Worm (Caenorhabditis elegans) whole organism, L4 larva: ENCODE results near the gene ZK154.1.

Source experiments
- F37D6.2 ChIP-seq: sonication (generic microtip); optimal IDR thresholded peaks from 2 replicates; lab custom pipeline; 2016; ENCODE audit warnings: mild to moderate bottlenecking, missing genetic modification characterization, missing compliant biosample characterization
- R02D3.7 ChIP-seq: fragments of 150-350 bp; sonication (generic microtip); optimal IDR thresholded peaks from 3 replicates; lab custom pipeline; 2014; ENCODE audit warnings: missing biosample characterization, missing genetic modification characterization
- T26A8.4 ChIP-seq: fragments of 200-800 bp; sonication (Bioruptor generic); IDR thresholded peaks from 2 replicates; pipeline ENCODE4 v1.3.6; 2022; ENCODE audit warnings: missing genetic modification characterization, missing compliant biosample characterization
- Y5F2A.4 ChIP-seq: fragments of 200-800 bp; sonication (Bioruptor generic); optimal IDR thresholded peaks from 2 replicates; lab custom pipeline; 2018; ENCODE audit warnings: mild to moderate bottlenecking, missing genetic modification characterization, missing compliant biosample characterization
- ZK546.5 ChIP-seq, 2 experiments: sonication (generic microtip); optimal IDR thresholded peaks; 2 replicates each; lab custom pipeline; 2017; ENCODE audit warnings: missing biosample characterization in 2 of 2, missing genetic modification characterization in 2 of 2
- aha-1 ChIP-seq: fragments of 150-350 bp; peaks from one replicate; lab custom pipeline; 2014; ENCODE audit warnings: missing biosample characterization, missing genetic modification characterization
- attf-4 ChIP-seq: sonication (generic microtip); optimal IDR thresholded peaks from 3 replicates; lab custom pipeline; 2017; ENCODE audit warnings: missing biosample characterization, missing genetic modification characterization
- ceh-28 ChIP-seq: fragments of 150-350 bp; optimal IDR thresholded peaks from 2 replicates; lab custom pipeline; 2014; ENCODE audit warnings: missing biosample characterization, missing genetic modification reagents, missing genetic modification characterization
- ceh-32 ChIP-seq: sonication (generic microtip); optimal IDR thresholded peaks from 2 replicates; lab custom pipeline; 2016; ENCODE audit warnings: mild to moderate bottlenecking, missing genetic modification characterization, missing compliant biosample characterization; ENCODE audit not compliant: poor library complexity
- ceh-44 ChIP-seq: fragments of 200-800 bp; sonication (Bioruptor generic); IDR thresholded peaks from 2 replicates; pipeline ENCODE4 v1.3.6; 2022; ENCODE audit warnings: missing genetic modification reagents, missing genetic modification characterization, missing compliant biosample characterization
- ceh-82 ChIP-seq: sonication (generic microtip); optimal IDR thresholded peaks from 2 replicates; lab custom pipeline; 2017; ENCODE audit warnings: missing biosample characterization, missing genetic modification characterization
- ces-1 ChIP-seq: fragments of 150-350 bp; sonication (generic microtip); optimal IDR thresholded peaks from 4 replicates; lab custom pipeline; 2014; ENCODE audit warnings: missing biosample characterization, missing genetic modification reagents, missing genetic modification characterization
- cey-2 ChIP-seq: sonication (generic microtip); optimal IDR thresholded peaks from 3 replicates; lab custom pipeline; 2017; ENCODE audit warnings: missing genetic modification characterization, mild to moderate bottlenecking, missing compliant biosample characterization, antibody characterized with exemption, borderline replicate concordance; ENCODE audit not compliant: insufficient read depth
- daf-12 ChIP-seq: fragments of 150-350 bp; optimal IDR thresholded peaks from 2 replicates; lab custom pipeline; 2014; ENCODE audit warnings: missing biosample characterization, missing genetic modification reagents, missing genetic modification characterization
- daf-16 ChIP-seq, 3 experiments: sonication (generic microtip); optimal IDR thresholded peaks; 2 replicates each; lab custom pipeline; 2016 to 2017; ENCODE audit warnings: missing genetic modification characterization in 3 of 3, missing genetic modification reagents in 3 of 3, mild to moderate bottlenecking in 2 of 3, missing compliant biosample characterization in 2 of 3, missing biosample characterization in 1 of 3, moderate library complexity in 1 of 3
- daf-8 ChIP-seq: fragments of 200-800 bp; sonication (Bioruptor generic); IDR thresholded peaks from 2 replicates; pipeline ENCODE4 v1.3.6; 2022; ENCODE audit warnings: missing genetic modification characterization, missing compliant biosample characterization
- duxl-1 ChIP-seq: sonication (generic microtip); optimal IDR thresholded peaks from 2 replicates; lab custom pipeline; 2016; ENCODE audit warnings: mild to moderate bottlenecking, missing genetic modification characterization, moderate library complexity, missing compliant biosample characterization; ENCODE audit not compliant: poor library complexity
- dve-1 ChIP-seq: sonication (generic microtip); optimal IDR thresholded peaks from 2 replicates; lab custom pipeline; 2017; ENCODE audit warnings: antibody characterized with exemption, mild to moderate bottlenecking, missing genetic modification characterization, missing compliant biosample characterization; ENCODE audit not compliant: insufficient read depth
- fos-1 ChIP-seq: fragments of 150-350 bp; optimal IDR thresholded peaks from 2 replicates; lab custom pipeline; 2014; ENCODE audit warnings: missing biosample characterization, missing genetic modification characterization
- hif-1 ChIP-seq, 2 experiments: sonication (generic microtip); optimal IDR thresholded peaks; 2 replicates each; lab custom pipeline; 2016 to 2017; ENCODE audit warnings: missing compliant biosample characterization in 2 of 2, missing genetic modification characterization in 2 of 2, missing genetic modification reagents in 2 of 2, missing genotype in 2 of 2, mild to moderate bottlenecking in 1 of 2
- hlh-11 ChIP-seq: fragments of 200-800 bp; sonication (Bioruptor generic); optimal IDR thresholded peaks from 2 replicates; lab custom pipeline; 2018; ENCODE audit warnings: mild to moderate bottlenecking, missing genetic modification characterization, missing compliant biosample characterization
- lin-39 ChIP-seq: fragments of 150-350 bp; optimal IDR thresholded peaks from 2 replicates; lab custom pipeline; 2014; ENCODE audit warnings: missing biosample characterization, missing genetic modification reagents, missing genetic modification characterization
- lir-3 ChIP-seq: sonication (generic microtip); optimal IDR thresholded peaks from 2 replicates; lab custom pipeline; 2016; ENCODE audit warnings: mild to moderate bottlenecking, missing genetic modification characterization, missing compliant biosample characterization
- mdl-1 ChIP-seq, 2 experiments: fragments of 150-350 bp in 1 of 2; sonication (generic microtip) in 1 of 2; optimal IDR thresholded peaks; 2 replicates each; lab custom pipeline; 2014 to 2017; ENCODE audit warnings: missing biosample characterization in 2 of 2, missing genetic modification characterization in 2 of 2
- mep-1 ChIP-seq: fragments of 150-350 bp; sonication (generic microtip); optimal IDR thresholded peaks from 3 replicates; lab custom pipeline; 2014; ENCODE audit warnings: missing biosample characterization, missing genetic modification characterization
- mxl-2 ChIP-seq: fragments of 200-800 bp; sonication (Bioruptor generic); conservative IDR thresholded peaks from 2 replicates; pipeline ENCODE4 v1.3.6; 2022; ENCODE audit warnings: missing genetic modification reagents, missing genetic modification characterization, missing compliant biosample characterization
- mxl-3 ChIP-seq: fragments of 200-800 bp; sonication (Bioruptor generic); optimal IDR thresholded peaks from 2 replicates; lab custom pipeline; 2018; ENCODE audit warnings: mild to moderate bottlenecking, missing genetic modification characterization, missing compliant biosample characterization
- nhr-10 ChIP-seq: fragments of 150-350 bp; optimal IDR thresholded peaks from 2 replicates; lab custom pipeline; 2014; ENCODE audit warnings: missing biosample characterization, missing genetic modification characterization
- nhr-11 ChIP-seq: fragments of 150-350 bp; optimal IDR thresholded peaks from 2 replicates; lab custom pipeline; 2014; ENCODE audit warnings: missing biosample characterization, missing genetic modification characterization
- nhr-48 ChIP-seq: sonication (generic microtip); optimal IDR thresholded peaks from 2 replicates; lab custom pipeline; 2016; ENCODE audit warnings: mild to moderate bottlenecking, missing genetic modification characterization, missing compliant biosample characterization
- rbr-2 ChIP-seq: sonication (generic microtip); optimal IDR thresholded peaks from 2 replicates; lab custom pipeline; 2016; ENCODE audit warnings: missing genotype, missing genetic modification characterization, missing compliant biosample characterization
- set-16 ChIP-seq: fragments of 200-800 bp; sonication (Bioruptor generic); IDR thresholded peaks from 2 replicates; pipeline ENCODE4 v1.3.6; 2022; ENCODE audit warnings: missing genetic modification reagents, missing genetic modification characterization, missing compliant biosample characterization
- skn-1 ChIP-seq: fragments of 150-350 bp; optimal IDR thresholded peaks from 2 replicates; lab custom pipeline; 2014; ENCODE audit warnings: missing biosample characterization, missing genetic modification characterization
- spr-3 ChIP-seq: fragments of 200-800 bp; sonication (Bioruptor generic); optimal IDR thresholded peaks from 2 replicates; lab custom pipeline; 2018; ENCODE audit warnings: mild to moderate bottlenecking, missing genetic modification characterization, missing compliant biosample characterization
- unc-62 ChIP-seq, 3 experiments: fragments of 150-350 bp in 1 of 3; sonication (generic microtip); optimal IDR thresholded peaks in 2 of 3; peaks in 1 of 3; 1 replicate in 1 of 3; 2 replicates in 2 of 3; lab custom pipeline; 2014 to 2017; ENCODE audit warnings: missing biosample characterization in 3 of 3, missing genetic modification characterization in 3 of 3, missing genetic modification reagents in 3 of 3, missing genotype in 1 of 3
- zag-1 ChIP-seq: fragments of 150-350 bp; optimal IDR thresholded peaks from 2 replicates; lab custom pipeline; 2014; ENCODE audit warnings: missing biosample characterization, missing genetic modification characterization
- zfp-2 ChIP-seq: sonication (generic microtip); optimal IDR thresholded peaks from 2 replicates; lab custom pipeline; 2016; ENCODE audit warnings: mild to moderate bottlenecking, missing genetic modification characterization, missing compliant biosample characterization

Gene ZK154.1

DNA sequence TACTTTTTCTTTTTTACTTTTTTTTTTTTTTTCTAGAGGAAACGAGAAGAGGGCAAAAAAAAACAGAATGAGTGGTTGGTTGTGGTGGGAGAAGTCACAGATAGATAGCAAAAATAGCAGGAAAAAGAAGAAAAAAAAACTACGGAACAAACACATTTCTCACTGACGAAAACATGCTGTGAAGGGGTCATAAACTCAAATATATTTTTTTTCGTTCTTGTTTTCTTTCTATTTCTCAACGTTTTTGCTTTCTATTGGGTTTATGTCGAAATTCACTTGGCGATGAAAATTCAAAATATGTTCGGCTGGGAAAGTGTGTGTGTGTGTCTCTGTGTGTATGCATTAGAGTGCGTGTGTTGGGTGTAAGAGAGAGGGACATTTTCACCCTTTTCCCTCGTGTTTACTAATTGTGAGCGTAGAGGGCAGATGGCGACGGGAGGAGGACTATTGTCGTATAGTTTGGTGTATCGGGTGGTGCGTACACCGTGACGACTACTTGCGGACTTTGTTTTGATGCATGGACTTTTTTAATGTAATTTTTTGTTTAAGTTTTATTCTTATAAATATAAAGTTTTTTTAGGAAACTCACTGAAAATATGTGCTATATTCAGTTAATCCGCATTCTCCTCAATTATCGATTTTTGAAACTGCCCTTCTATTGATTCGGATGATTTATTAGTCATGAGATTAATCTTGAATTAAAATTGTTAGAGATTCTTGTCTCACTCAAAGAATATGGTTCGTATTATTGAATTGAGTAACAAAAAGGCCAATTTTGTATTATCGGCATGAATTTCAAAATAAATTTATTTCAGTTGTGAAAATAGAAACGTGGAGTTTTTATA, 30.2 kb downstream of the ZK154.1 start (continued):
- TF ChIP-seq attf-4 (tag; lab: Kevin White, UChicago), result no peak
- TF ChIP-seq spr-3 (GFP tag; lab: Kevin White, UChicago), result no peak
- TF ChIP-seq nhr-10 (tag; lab: Kevin White, UChicago), result no peak
- TF ChIP-seq set-16 (GFP tag; lab: Robert Waterston, UW), result no peak
- peak; percentile 64 for TF ChIP-seq hlh-11
- TF ChIP-seq R02D3.7 (tag; lab: Kevin White, UChicago), result no peak
- TF ChIP-seq mdl-1 (tag; optimal IDR thresholded peaks at IDR 0.05; lab: Kevin White, UChicago), result peak in 1 of 2 experiments; percentile 76
- no peak for TF ChIP-seq zfp-2 (tag; lab: Kevin White, UChicago)
- TF ChIP-seq lir-3 (tag; lab: Kevin White, UChicago), result no peak
- TF ChIP-seq rbr-2 (tag; lab: Kevin White, UChicago), result peak; percentile 49
- peak in 1 of 2 experiments; percentile 49 for TF ChIP-seq hif-1 (tag; optimal IDR thresholded peaks at IDR 0.05; lab: Kevin White, UChicago)
- TF ChIP-seq Y5F2A.4 (GFP tag; lab: Kevin White, UChicago), result no peak
- no peak for TF ChIP-seq daf-8 (GFP tag; lab: Robert Waterston, UW)
- TF ChIP-seq F37D6.2 (tag; lab: Kevin White, UChicago), result no peak
- TF ChIP-seq ceh-82, result no peak
- TF ChIP-seq aha-1 (tag; lab: Kevin White, UChicago), result peak; percentile 95
- no peak for TF ChIP-seq skn-1 (tag; lab: Kevin White, UChicago)
- no peak for TF ChIP-seq nhr-11 (tag; lab: Kevin White, UChicago)
- peak; percentile 42 for TF ChIP-seq dve-1 (tag; lab: Kevin White, UChicago)
- peak; percentile 78 for TF ChIP-seq ceh-28 (tag; lab: Kevin White, UChicago)
- TF ChIP-seq ceh-44 (GFP tag; lab: Robert Waterston, UW), result no peak
- TF ChIP-seq zag-1, result no peak
- TF ChIP-seq lin-39, result no peak
- TF ChIP-seq fos-1 (tag; lab: Kevin White, UChicago), result no peak
- TF ChIP-seq cey-2 (tag; lab: Kevin White, UChicago), result no peak
- peak; percentile 72 for TF ChIP-seq mxl-3 (GFP tag; lab: Kevin White, UChicago)
- no peak for TF ChIP-seq daf-12 (tag; lab: Kevin White, UChicago)
- TF ChIP-seq daf-16 (GFP tag; optimal IDR thresholded peaks at IDR 0.05; lab: Kevin White, UChicago), result peak in 1 of 2 experiments; percentile 94
- peak; percentile 95 for TF ChIP-seq daf-16 (tag; optimal IDR thresholded peaks at IDR 0.05; lab: Kevin White, UChicago)
- no peak for TF ChIP-seq ZK546.5 (tag; optimal IDR thresholded peaks at IDR 0.05; lab: Kevin White, UChicago)
- TF ChIP-seq T26A8.4 (GFP tag; lab: Robert Waterston, UW), result no peak
- TF ChIP-seq unc-62 (GFP tag; optimal IDR thresholded peaks at IDR 0.05 in 1 of 2; lab: Kevin White, UChicago), result peak in 1 of 2 experiments; percentile 98
- no peak for TF ChIP-seq unc-62 (tag; optimal IDR thresholded peaks at IDR 0.05; lab: Kevin White, UChicago)
- no peak for TF ChIP-seq mxl-2 (GFP tag; lab: Robert Waterston, UW)
- TF ChIP-seq ces-1, result no peak

DNA sequence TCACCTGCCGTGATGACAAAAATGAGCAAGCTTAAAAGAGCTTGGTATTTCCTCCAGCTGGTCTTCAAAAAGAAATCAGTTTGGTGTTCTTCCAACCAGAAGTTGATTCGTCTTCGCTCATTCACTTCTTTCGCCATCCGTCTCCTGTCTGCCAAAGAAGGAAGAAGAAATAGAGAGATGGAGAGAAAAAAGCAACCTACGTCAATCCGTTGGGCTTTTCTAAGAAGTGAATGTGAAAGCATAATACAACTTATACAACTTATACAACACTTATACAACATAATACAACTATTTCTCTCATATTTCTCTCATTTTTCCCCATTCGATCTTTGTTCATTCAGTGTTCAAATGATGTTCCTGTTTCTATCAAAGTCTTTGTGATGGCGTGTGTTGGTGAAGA, 31.6 kb downstream of the ZK154.1 start:
- TF ChIP-seq ceh-32 (tag; lab: Kevin White, UChicago) (no peak), mep-1 (tag; lab: Kevin White, UChicago) (peak; percentile 36), nhr-11 (tag; lab: Kevin White, UChicago) (peak; percentile 26), nhr-48 (tag; lab: Kevin White, UChicago) (no peak), daf-8 (GFP tag; lab: Robert Waterston, UW) (no peak), duxl-1 (tag; lab: Kevin White, UChicago) (no peak), dve-1 (tag; lab: Kevin White, UChicago) (no peak)
